Fruit fly (Drosophila melanogaster) whole organism, embryonic: ENCODE results near the gene CG42759.
A peak's percentile ranks its signal among the peaks of the same experiment; 100 is the strongest.

Experiments used
- Abd-B ChIP-seq: fragments of 200-800 bp; sonication (Bioruptor generic); optimal IDR thresholded peaks from 2 replicates; lab custom pipeline; 2018; ENCODE audit warnings: missing biosample characterization, mild to moderate bottlenecking, missing genetic modification characterization, moderate library complexity
- Bgb ChIP-seq: fragments of 200-800 bp; sonication (Bioruptor generic); IDR thresholded peaks from 2 replicates; pipeline ENCODE4 v1.3.6; 2022; ENCODE audit warnings: missing biosample characterization, missing genetic modification characterization; ENCODE audit not compliant: partially characterized antibody
- CG11560 ChIP-seq: fragments of 200-800 bp; sonication (Bioruptor generic); IDR thresholded peaks from 3 replicates; pipeline ENCODE4 v1.3.6; 2022; ENCODE audit warnings: missing biosample characterization, missing genetic modification characterization
- CG12219 ChIP-seq: fragments of 200-800 bp; sonication (Bioruptor generic); optimal IDR thresholded peaks from 3 replicates; lab custom pipeline; 2018; ENCODE audit warnings: missing biosample characterization, mild to moderate bottlenecking, missing genetic modification characterization
- CG1233 ChIP-seq: fragments of 200-800 bp; sonication (Bioruptor generic); optimal IDR thresholded peaks from 4 replicates; lab custom pipeline; 2018; ENCODE audit warnings: missing biosample characterization, mild to moderate bottlenecking, missing genetic modification characterization
- CG18599 ChIP-seq: fragments of 200-800 bp; sonication (Bioruptor generic); optimal IDR thresholded peaks from 3 replicates; lab custom pipeline; 2017; ENCODE audit warnings: missing biosample characterization, missing genetic modification characterization, mild to moderate bottlenecking, moderate library complexity, missing genetic modification reagents
- CG2120 ChIP-seq: fragments of 200-800 bp; sonication (Bioruptor generic); optimal IDR thresholded peaks from 3 replicates; lab custom pipeline; 2016; ENCODE audit warnings: missing biosample characterization, missing genetic modification characterization
- CG34376 ChIP-seq: fragments of 200-800 bp; sonication (Bioruptor generic); optimal IDR thresholded peaks from 2 replicates; lab custom pipeline; 2018; ENCODE audit warnings: missing biosample characterization, mild to moderate bottlenecking, missing genetic modification characterization
- CG3995 ChIP-seq: fragments of 200-800 bp; sonication (Bioruptor generic); optimal IDR thresholded peaks from 3 replicates; lab custom pipeline; 2016; ENCODE audit warnings: missing biosample characterization, missing genetic modification characterization
- CG4707 ChIP-seq: fragments of 200-800 bp; sonication (Bioruptor generic); optimal IDR thresholded peaks from 2 replicates; lab custom pipeline; 2018; ENCODE audit warnings: missing biosample characterization, mild to moderate bottlenecking, missing genetic modification characterization, moderate library complexity
- CG4730 ChIP-seq: fragments of 200-800 bp; sonication (Bioruptor generic); IDR thresholded peaks from 2 replicates; pipeline ENCODE4 v1.3.6; 2022; ENCODE audit warnings: missing biosample characterization, missing genetic modification characterization
- CG4854 ChIP-seq: fragments of 200-800 bp; sonication (Bioruptor generic); optimal IDR thresholded peaks from 2 replicates; lab custom pipeline; 2016; ENCODE audit warnings: missing biosample characterization, missing genetic modification characterization, inconsistent platforms
- CG5180 ChIP-seq: fragments of 200-800 bp; sonication (Bioruptor generic); optimal IDR thresholded peaks from 3 replicates; lab custom pipeline; 2017; ENCODE audit warnings: missing biosample characterization, missing genetic modification characterization, mild to moderate bottlenecking, moderate library complexity, missing genetic modification reagents
- CG6175 ChIP-seq: fragments of 200-800 bp; sonication (Bioruptor generic); IDR thresholded peaks from 3 replicates; pipeline ENCODE4 v1.3.6; 2022; ENCODE audit warnings: missing biosample characterization, missing genetic modification characterization
- CG7357 ChIP-seq: fragments of 200-800 bp; sonication (Bioruptor generic); IDR thresholded peaks from 3 replicates; pipeline ENCODE4 v1.3.6; 2022; ENCODE audit warnings: missing biosample characterization, missing genetic modification characterization
- CG7372 ChIP-seq: fragments of 200-800 bp; sonication (Bioruptor generic); IDR thresholded peaks from 2 replicates; pipeline ENCODE4 v1.3.6; 2022; ENCODE audit warnings: missing biosample characterization, missing genetic modification characterization
- CG8388 ChIP-seq: fragments of 200-800 bp; sonication (Bioruptor generic); optimal IDR thresholded peaks from 2 replicates; lab custom pipeline; 2019; ENCODE audit warnings: missing biosample characterization, mild to moderate bottlenecking, missing genetic modification characterization, moderate library complexity
- CG8924 ChIP-seq: fragments of 200-800 bp; optimal IDR thresholded peaks from 3 replicates; lab custom pipeline; 2019; ENCODE audit warnings: missing biosample characterization, mild to moderate bottlenecking, missing genetic modification characterization, moderate library complexity
- CG9215 ChIP-seq: fragments of 200-800 bp; sonication (Bioruptor generic); IDR thresholded peaks from 2 replicates; pipeline ENCODE4 v1.3.6; 2022; ENCODE audit warnings: missing biosample characterization, missing genetic modification characterization
- CHES-1-like ChIP-seq: fragments of 200-800 bp; sonication (Bioruptor generic); optimal IDR thresholded peaks from 2 replicates; lab custom pipeline; 2016; ENCODE audit warnings: missing biosample characterization, missing genetic modification characterization
- Camta ChIP-seq: fragments of 200-800 bp; sonication (Bioruptor generic); optimal IDR thresholded peaks from 2 replicates; lab custom pipeline; 2016; ENCODE audit warnings: missing biosample characterization, missing genetic modification characterization
- Dek ChIP-seq: fragments of 200-800 bp; sonication (Bioruptor generic); optimal IDR thresholded peaks from 3 replicates; lab custom pipeline; 2019; ENCODE audit warnings: missing biosample characterization, mild to moderate bottlenecking, missing genetic modification characterization, moderate library complexity
- Dp ChIP-seq: fragments of 200-800 bp; sonication (Bioruptor generic); optimal IDR thresholded peaks from 2 replicates; lab custom pipeline; 2018; ENCODE audit warnings: missing biosample characterization, mild to moderate bottlenecking, missing genetic modification characterization, moderate library complexity
- GATAe ChIP-seq: fragments of 200-800 bp; sonication (Bioruptor generic); conservative IDR thresholded peaks from 2 replicates; pipeline ENCODE4 v1.3.6; 2022; ENCODE audit warnings: missing biosample characterization, missing genetic modification characterization
- HLH54F ChIP-seq: fragments of 200-800 bp; sonication (Bioruptor generic); optimal IDR thresholded peaks from 3 replicates; lab custom pipeline; 2016; ENCODE audit warnings: missing biosample characterization, missing genetic modification characterization
- Hmr ChIP-seq: fragments of 200-800 bp; sonication (Bioruptor generic); optimal IDR thresholded peaks from 3 replicates; lab custom pipeline; 2017; ENCODE audit warnings: mild to moderate bottlenecking, missing biosample characterization, missing genetic modification reagents, missing genetic modification characterization
- Lhr ChIP-seq: fragments of 200-800 bp; sonication (Bioruptor generic); optimal IDR thresholded peaks from 3 replicates; lab custom pipeline; 2017; ENCODE audit warnings: mild to moderate bottlenecking, missing biosample characterization, missing genetic modification reagents, missing genetic modification characterization
- Lim3 ChIP-seq: fragments of 200-800 bp; sonication (Bioruptor generic); IDR thresholded peaks from 2 replicates; pipeline ENCODE4 v1.3.6; 2022; ENCODE audit warnings: missing biosample characterization, missing genetic modification characterization
- Mad ChIP-seq: fragments of 200-800 bp; sonication (Bioruptor generic); optimal IDR thresholded peaks from 2 replicates; lab custom pipeline; 2016; ENCODE audit warnings: missing biosample characterization, missing genetic modification characterization
- Mrtf ChIP-seq: fragments of 200-800 bp; sonication (Bioruptor generic); IDR thresholded peaks from 3 replicates; pipeline ENCODE4 v1.3.6; 2022; ENCODE audit warnings: missing biosample characterization, missing genetic modification characterization
- Ptx1 ChIP-seq: fragments of 200-800 bp; sonication (Bioruptor generic); IDR thresholded peaks from 2 replicates; pipeline ENCODE4 v1.3.6; 2022; ENCODE audit warnings: missing biosample characterization, missing genetic modification characterization
- Side ChIP-seq: fragments of 200-800 bp; sonication (Bioruptor generic); optimal IDR thresholded peaks from 2 replicates; lab custom pipeline; 2016; ENCODE audit warnings: missing biosample characterization, missing genetic modification characterization
- Stat92E ChIP-seq, 3 experiments: fragments of >200 bp in 2 of 3; fragments of 200-800 bp in 1 of 3; sonication (Bioruptor generic) in 1 of 3; optimal IDR thresholded peaks; 2 replicates each; lab custom pipeline; 2017 to 2019; ENCODE audit warnings: missing biosample characterization in 3 of 3, missing genetic modification characterization in 3 of 3, mild to moderate bottlenecking in 1 of 3, moderate library complexity in 1 of 3
- Xrp1 ChIP-seq: fragments of 200-800 bp; sonication (Bioruptor generic); IDR thresholded peaks from 2 replicates; pipeline ENCODE4 v1.3.6; 2022; ENCODE audit warnings: missing biosample characterization, missing genetic modification characterization
- ara ChIP-seq: fragments of 200-800 bp; sonication (Bioruptor generic); IDR thresholded peaks from 2 replicates; pipeline ENCODE4 v1.3.6; 2022; ENCODE audit warnings: missing biosample characterization, missing genetic modification characterization
- cad ChIP-seq: fragments of >200 bp; optimal IDR thresholded peaks from 2 replicates; lab custom pipeline; 2017; ENCODE audit warnings: missing biosample characterization, missing genetic modification characterization
- chinmo ChIP-seq: fragments of 200-800 bp; sonication (Bioruptor generic); IDR thresholded peaks from 4 replicates; pipeline ENCODE4 v1.3.6; 2022; ENCODE audit warnings: missing biosample characterization, missing genetic modification characterization; ENCODE audit not compliant: partially characterized antibody
- disco-r ChIP-seq: fragments of 200-800 bp; sonication (Bioruptor generic); optimal IDR thresholded peaks from 2 replicates; lab custom pipeline; 2016; ENCODE audit warnings: missing biosample characterization, missing genetic modification characterization
- fd64A ChIP-seq: fragments of 200-800 bp; sonication (Bioruptor generic); optimal IDR thresholded peaks from 3 replicates; lab custom pipeline; 2018; ENCODE audit warnings: missing biosample characterization, mild to moderate bottlenecking, missing genetic modification characterization
- fru ChIP-seq: fragments of >200 bp; optimal IDR thresholded peaks from 2 replicates; lab custom pipeline; 2017
- grn ChIP-seq: fragments of 200-800 bp; sonication (Bioruptor generic); optimal IDR thresholded peaks from 3 replicates; lab custom pipeline; 2017; ENCODE audit warnings: missing biosample characterization, missing genetic modification characterization
- kah ChIP-seq: fragments of 200-800 bp; sonication (Bioruptor generic); optimal IDR thresholded peaks from 2 replicates; lab custom pipeline; 2018; ENCODE audit warnings: missing biosample characterization, mild to moderate bottlenecking, missing genetic modification characterization
- lab ChIP-seq: fragments of 200-800 bp; sonication (Bioruptor generic); optimal IDR thresholded peaks from 3 replicates; lab custom pipeline; 2017; ENCODE audit warnings: missing biosample characterization, missing genetic modification characterization, mild to moderate bottlenecking, moderate library complexity, missing genetic modification reagents
- mirr ChIP-seq: fragments of 200-800 bp; sonication (Bioruptor generic); optimal IDR thresholded peaks from 3 replicates; lab custom pipeline; 2018; ENCODE audit warnings: missing biosample characterization, mild to moderate bottlenecking, missing genetic modification characterization
- p53 ChIP-seq: fragments of 200-800 bp; sonication (Bioruptor generic); optimal IDR thresholded peaks from 2 replicates; lab custom pipeline; 2016; ENCODE audit warnings: missing biosample characterization, missing genetic modification characterization
- pan ChIP-seq, 4 experiments: fragments of >200 bp in 3 of 4; fragments of 200-800 bp in 1 of 4; sonication (Bioruptor generic) in 1 of 4; optimal IDR thresholded peaks in 3 of 4; IDR thresholded peaks in 1 of 4; 2 replicates each; pipeline versions ENCODE4 v1.3.6 to Lab custom; 2017 to 2022; ENCODE audit warnings: missing biosample characterization in 2 of 4, missing genetic modification characterization in 2 of 4, mixed read lengths in 1 of 4
- peb ChIP-seq: fragments of 200-800 bp; sonication (Bioruptor generic); IDR thresholded peaks from 2 replicates; pipeline ENCODE4 v1.3.6; 2022; ENCODE audit warnings: missing biosample characterization, missing genetic modification characterization
- pfk ChIP-seq: fragments of 200-800 bp; sonication (Bioruptor generic); optimal IDR thresholded peaks from 2 replicates; lab custom pipeline; 2018; ENCODE audit warnings: missing biosample characterization, mild to moderate bottlenecking, missing genetic modification characterization, moderate library complexity
- pum ChIP-seq: fragments of 200-800 bp; sonication (Bioruptor generic); optimal IDR thresholded peaks from 2 replicates; lab custom pipeline; 2016; ENCODE audit warnings: missing biosample characterization, missing genetic modification characterization
- rib ChIP-seq: fragments of 200-800 bp; sonication (Bioruptor generic); IDR thresholded peaks from 2 replicates; pipeline ENCODE4 v1.3.6; 2022; ENCODE audit warnings: missing biosample characterization, missing genetic modification characterization
- row ChIP-seq: fragments of 200-800 bp; sonication (Bioruptor generic); IDR thresholded peaks from 3 replicates; pipeline ENCODE4 v1.3.6; 2022; ENCODE audit warnings: missing biosample characterization, missing genetic modification characterization

CG42759 gene

dm6 chr3R:10119592-10119991, 23.3 kb upstream of the CG42759 start (continued):
- TF ChIP-seq fd64A (GFP tag; lab: Kevin White, UChicago) (no peak), Dp (GFP tag; lab: Kevin White, UChicago) (no peak), CG8924 (tag; lab: Kevin White, UChicago) (no peak), kah (GFP tag; lab: Kevin White, UChicago) (no peak), CG8388 (GFP tag; lab: Kevin White, UChicago) (no peak), chinmo (no peak), Lhr (GFP tag; lab: Kevin White, UChicago) (no peak), CG12219 (GFP tag; lab: Kevin White, UChicago) (no peak), CG6175 (GFP tag; lab: Robert Waterston, UW) (no peak), Mad (GFP tag; lab: Kevin White, UChicago) (no peak), Mrtf (GFP tag; lab: Robert Waterston, UW) (no peak), CG3995 (GFP tag; lab: Kevin White, UChicago) (no peak), disco-r (GFP tag; lab: Kevin White, UChicago) (no peak), cad (no peak), pan (optimal IDR thresholded peaks at IDR 0.05; lab: Kevin White, UChicago) (no peak), pan (GFP tag; optimal IDR thresholded peaks at IDR 0.05 in 1 of 2, IDR thresholded peaks at IDR 0.05 in 1 of 2) (no peak), HLH54F (no peak), Lim3 (GFP tag; lab: Robert Waterston, UW) (peak; percentile 15; the same call in 1 of the 2 replicates), Hmr (GFP tag; lab: Kevin White, UChicago) (no peak), Ptx1 (GFP tag; lab: Robert Waterston, UW) (no peak), CHES-1-like (GFP tag; lab: Kevin White, UChicago) (no peak), Abd-B (no peak), ara (no peak), Xrp1 (no peak), lab (GFP tag; lab: Kevin White, UChicago) (peak; percentile 83), grn (GFP tag; lab: Kevin White, UChicago) (peak; percentile 78), pum (GFP tag; lab: Kevin White, UChicago) (no peak), GATAe (0 out of 2 replicates have a peak, but pooled peaks have one; percentile 20), Dek (no peak), Stat92E (GFP tag; optimal IDR thresholded peaks at IDR 0.05; lab: Kevin White, UChicago) (no peak), Side (GFP tag; lab: Kevin White, UChicago) (no peak), CG2120 (GFP tag; lab: Kevin White, UChicago) (no peak), CG4730 (GFP tag; lab: Robert Waterston, UW) (no peak), CG18599 (GFP tag; lab: Kevin White, UChicago) (no peak), CG4707 (GFP tag; lab: Kevin White, UChicago) (no peak), CG1233 (GFP tag; lab: Kevin White, UChicago) (no peak), CG11560 (no peak), Bgb (GFP tag; lab: Robert Waterston, UW) (no peak), p53 (GFP tag; lab: Kevin White, UChicago) (no peak), CG34376 (GFP tag; lab: Kevin White, UChicago) (peak; percentile 34), CG4854 (GFP tag; lab: Kevin White, UChicago) (no peak), Camta (no peak), rib (GFP tag; lab: Robert Waterston, UW) (no peak), row (GFP tag; lab: Robert Waterston, UW) (no peak), CG9215 (GFP tag; lab: Robert Waterston, UW) (no peak), mirr (peak; percentile 95), fru (lab: Kevin White, UChicago) (no peak), CG7357 (0 out of 3 replicates have a peak, but pooled peaks have one; percentile 12), CG7372 (GFP tag; lab: Robert Waterston, UW) (no peak), pfk (GFP tag; lab: Kevin White, UChicago) (no peak), CG5180 (GFP tag; lab: Kevin White, UChicago) (no peak), peb (no peak)
